Worm (Caenorhabditis elegans): ENCODE data around the gene Y14H12A.2.

Gene Y14H12A.2

ce11 chrII:4011518-4011917 is 22.0 kb upstream of the Y14H12A.2 start:
- TF ChIP-seq elt-2 (tag; optimal IDR thresholded peaks at IDR 0.05) (peak; percentile 42), fkh-10 (GFP tag; optimal IDR thresholded peaks at IDR 0.05) (no peak), ceh-18 (tag; optimal IDR thresholded peaks at IDR 0.05) (no peak), npax-4 (tag; optimal IDR thresholded peaks at IDR 0.05) (no peak)

DNA sequence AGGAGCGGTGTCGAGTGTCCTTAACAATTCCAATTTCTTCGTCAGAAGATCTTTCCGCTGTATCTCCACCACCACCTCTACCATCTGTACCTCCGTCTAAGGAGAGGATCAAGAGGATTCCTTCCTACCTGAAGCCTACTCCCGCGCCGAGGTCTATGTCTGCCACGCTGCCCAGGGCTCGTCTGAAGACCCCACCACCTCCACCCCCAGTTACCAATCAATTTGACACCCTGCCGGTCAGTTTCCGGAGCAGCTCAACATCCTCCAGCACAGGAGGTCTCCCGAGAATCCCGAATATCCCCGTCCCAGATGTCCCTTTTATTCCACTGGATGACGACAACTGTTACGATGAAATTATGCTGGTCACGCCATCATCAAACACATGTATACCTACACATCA is 18.5 kb upstream of the Y14H12A.2 start:
- TF ChIP-seq fax-1 (tag; optimal IDR thresholded peaks at IDR 0.05) (no peak), ceh-31 (tag; optimal IDR thresholded peaks at IDR 0.05) (no peak), lin-11 (tag; optimal IDR thresholded peaks at IDR 0.05) (no peak), pros-1 (tag; optimal IDR thresholded peaks at IDR 0.05) (no peak), dmd-4 (tag; optimal IDR thresholded peaks at IDR 0.05; ENCODE audit: borderline replicate concordance) (no peak), ceh-19 (GFP tag; optimal IDR thresholded peaks at IDR 0.05) (no peak), nfya-1 (tag; optimal IDR thresholded peaks at IDR 0.05) (no peak), ahr-1 (tag; optimal IDR thresholded peaks at IDR 0.05) (no peak), gmeb-2 (tag; optimal IDR thresholded peaks at IDR 0.05) (no peak), sox-2 (GFP tag; IDR thresholded peaks at IDR 0.05) (no peak), pqm-1 (tag; optimal IDR thresholded peaks at IDR 0.05) (no peak)

DNA sequence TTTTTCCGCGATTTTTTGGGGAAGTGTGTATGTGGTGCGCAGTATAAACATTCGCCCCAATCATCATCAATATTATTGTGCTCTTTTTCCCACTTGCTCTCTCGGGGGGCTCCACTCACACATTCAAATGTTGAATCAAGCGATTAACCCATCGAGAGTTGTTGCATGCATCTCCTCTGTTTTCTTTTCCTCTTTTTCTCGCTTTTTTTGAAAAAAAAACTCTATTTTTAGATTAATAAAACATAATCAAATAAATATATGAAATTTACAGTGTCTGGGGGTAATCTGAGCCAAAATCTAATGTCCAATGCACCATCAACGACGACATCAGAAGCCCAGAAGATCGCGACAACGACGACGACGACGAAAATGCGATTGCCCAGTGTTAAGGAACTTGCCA is 15.1 kb upstream of the Y14H12A.2 start, which contains the start of gene ephx-1:
ephx-1 (plus strand) TSS at position 301 of the 400 bp plus-strand sequence.
- TF ChIP-seq hlh-13 (GFP tag; optimal IDR thresholded peaks at IDR 0.05) (no peak), unc-3 (GFP tag; conservative IDR thresholded peaks at IDR 0.05) (no peak), unc-3 (tag; optimal IDR thresholded peaks at IDR 0.05) (no peak), ceh-48 (tag; optimal IDR thresholded peaks at IDR 0.05) (no peak), gmeb-2 (tag; optimal IDR thresholded peaks at IDR 0.05) (no peak), hlh-8 (tag; optimal IDR thresholded peaks at IDR 0.05) (no peak), nhr-11 (tag; optimal IDR thresholded peaks at IDR 0.05) (no peak), ets-4 (tag; optimal IDR thresholded peaks at IDR 0.05) (no peak), dve-1 (tag; optimal IDR thresholded peaks at IDR 0.05) (no peak), syd-9 (tag; optimal IDR thresholded peaks at IDR 0.05) (no peak), hlh-30 (tag; optimal IDR thresholded peaks at IDR 0.05; ENCODE audit: insufficient read depth) (no peak), fax-1 (tag; optimal IDR thresholded peaks at IDR 0.05) (no peak), tbx-2 (tag; optimal IDR thresholded peaks at IDR 0.05) (no peak), npax-4 (tag; optimal IDR thresholded peaks at IDR 0.05) (no peak), K02D7.2 (tag; optimal IDR thresholded peaks at IDR 0.05) (no peak), nhr-232 (tag; optimal IDR thresholded peaks at IDR 0.05) (no peak), ceh-31 (tag; optimal IDR thresholded peaks at IDR 0.05) (no peak)

DNA sequence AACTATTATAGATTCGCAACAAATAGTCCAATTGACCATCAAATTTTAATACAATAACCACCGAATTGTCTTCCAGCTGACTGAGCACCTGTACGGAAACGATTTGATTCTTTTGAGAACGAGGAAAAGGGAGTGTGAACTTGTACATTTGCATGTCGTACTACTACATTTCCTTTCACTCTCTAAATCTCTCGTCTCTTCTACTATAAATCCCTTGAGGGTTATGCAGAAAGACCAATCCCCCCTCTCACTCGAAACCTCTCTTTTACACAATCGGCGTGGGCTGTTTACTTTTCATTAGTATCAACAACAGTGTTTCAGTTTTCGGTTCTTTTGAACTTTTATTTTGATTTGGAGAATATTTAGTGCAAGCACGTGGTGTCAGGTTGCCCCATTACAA is 12.7 kb upstream of the Y14H12A.2 start:
- TF ChIP-seq K02D7.2 (tag; optimal IDR thresholded peaks at IDR 0.05) (no peak), nfya-1 (tag; optimal IDR thresholded peaks at IDR 0.05) (peak; percentile 14)

DNA sequence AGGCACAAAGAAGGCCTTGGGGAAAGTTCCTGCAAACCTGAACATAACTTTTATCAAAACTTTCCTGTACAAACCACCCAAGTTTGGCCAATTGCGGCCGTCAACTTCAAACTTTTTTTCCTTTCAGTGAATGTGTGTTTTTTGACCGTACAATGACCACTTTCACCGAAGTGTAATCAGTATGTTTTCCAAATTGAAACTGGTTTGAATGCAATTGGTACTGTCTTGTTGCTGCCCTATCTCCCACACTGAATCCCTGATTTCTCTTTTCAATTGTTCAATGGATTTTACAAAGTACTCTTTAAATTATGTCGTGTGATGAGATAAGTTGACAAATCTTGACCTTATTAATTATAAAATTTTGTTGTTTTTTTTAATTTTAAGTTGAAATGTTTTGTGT is 11.0 kb upstream of the Y14H12A.2 start:
- TF ChIP-seq ama-1 (optimal IDR thresholded peaks at IDR 0.05), result no peak
- TF ChIP-seq unc-55 (GFP tag; optimal IDR thresholded peaks at IDR 0.05), result no peak
- TF ChIP-seq pqm-1 (tag; optimal IDR thresholded peaks at IDR 0.05), result no peak
- TF ChIP-seq Y22D7AL.16 (tag; optimal IDR thresholded peaks at IDR 0.05), result no peak
- no peak for TF ChIP-seq hlh-13 (GFP tag; optimal IDR thresholded peaks at IDR 0.05)
- no peak for TF ChIP-seq hlh-8 (tag; optimal IDR thresholded peaks at IDR 0.05)
- no peak for TF ChIP-seq madf-2 (tag; optimal IDR thresholded peaks at IDR 0.05)
- no peak for TF ChIP-seq ceh-34 (tag; optimal IDR thresholded peaks at IDR 0.05)
- no peak for TF ChIP-seq nfya-1 (tag; optimal IDR thresholded peaks at IDR 0.05)
- TF ChIP-seq ahr-1 (tag; optimal IDR thresholded peaks at IDR 0.05), result no peak
- no peak for TF ChIP-seq pros-1 (tag; optimal IDR thresholded peaks at IDR 0.05)
- TF ChIP-seq fkh-6 (tag; optimal IDR thresholded peaks at IDR 0.05), result no peak
- TF ChIP-seq lim-6 (tag; optimal IDR thresholded peaks at IDR 0.05), result no peak
- no peak for TF ChIP-seq elt-2 (tag; optimal IDR thresholded peaks at IDR 0.05)
- TF ChIP-seq ttx-3 (tag; optimal IDR thresholded peaks at IDR 0.05), result no peak
- TF ChIP-seq hlh-6 (tag; optimal IDR thresholded peaks at IDR 0.05), result no peak
- no peak for TF ChIP-seq ceh-14 (tag; optimal IDR thresholded peaks at IDR 0.05)
- no peak for TF ChIP-seq K09A11.1 (tag; optimal IDR thresholded peaks at IDR 0.05; ENCODE audit: insufficient read depth)
- no peak for TF ChIP-seq che-1 (tag; optimal IDR thresholded peaks at IDR 0.05)
